Worm (Caenorhabditis elegans) whole organism, L1 larva: ENCODE results near the gene H35N09.2.

Source experiments
- C16A3.4 ChIP-seq: fragments of 150-350 bp; optimal IDR thresholded peaks from 2 replicates; lab custom pipeline; 2014; ENCODE audit warnings: missing biosample characterization, missing genetic modification characterization
- F16B12.6 ChIP-seq: fragments of 150-350 bp; optimal IDR thresholded peaks from 2 replicates; lab custom pipeline; 2014; ENCODE audit warnings: missing biosample characterization, missing genetic modification characterization
- aha-1 ChIP-seq: fragments of 150-350 bp; optimal IDR thresholded peaks from 2 replicates; lab custom pipeline; 2014; ENCODE audit warnings: missing biosample characterization, missing genetic modification characterization
- aly-2 ChIP-seq: fragments of 150-350 bp; optimal IDR thresholded peaks from 2 replicates; lab custom pipeline; 2014; ENCODE audit warnings: missing biosample characterization, missing genetic modification characterization
- blmp-1 ChIP-seq: fragments of 150-350 bp; optimal IDR thresholded peaks from 2 replicates; lab custom pipeline; 2014; ENCODE audit warnings: missing biosample characterization, missing genetic modification characterization
- ceh-63 ChIP-seq: fragments of 200-800 bp; sonication (Bioruptor generic); optimal IDR thresholded peaks from 2 replicates; lab custom pipeline; 2018; ENCODE audit warnings: mild to moderate bottlenecking, missing genetic modification characterization, missing compliant biosample characterization
- ceh-82 ChIP-seq, 3 experiments: fragments of 150-350 bp in 1 of 3; sonication (generic microtip) in 2 of 3; optimal IDR thresholded peaks; 2 replicates each; lab custom pipeline; 2014 to 2017; ENCODE audit warnings: missing biosample characterization in 3 of 3, missing genetic modification characterization in 3 of 3
- ceh-88 ChIP-seq: fragments of 200-800 bp; sonication (Bioruptor generic); IDR thresholded peaks from 2 replicates; pipeline ENCODE4 v1.3.6; 2022; ENCODE audit warnings: missing genetic modification characterization, missing compliant biosample characterization
- dsc-1 ChIP-seq: sonication (generic microtip); optimal IDR thresholded peaks from 2 replicates; lab custom pipeline; 2016; ENCODE audit warnings: mild to moderate bottlenecking, missing genetic modification characterization, missing compliant biosample characterization
- efl-1 ChIP-seq, 4 experiments: fragments of 150-350 bp; optimal IDR thresholded peaks in 3 of 4; peaks in 1 of 4; 1 replicate in 1 of 4; 2 replicates in 3 of 4; lab custom pipeline; 2014; ENCODE audit warnings: missing biosample characterization in 2 of 4, missing genetic modification characterization in 2 of 4, missing genetic modification reagents in 2 of 4
- elt-2 ChIP-seq: sonication (generic microtip); optimal IDR thresholded peaks from 2 replicates; lab custom pipeline; 2016; ENCODE audit warnings: missing genetic modification characterization, mild to moderate bottlenecking, inconsistent platforms, missing compliant biosample characterization, missing genetic modification reagents
- elt-3 ChIP-seq, 6 experiments: fragments of 150-350 bp in 1 of 6; sonication (generic microtip); optimal IDR thresholded peaks; 2 replicates each; lab custom pipeline; 2017 to 2018; ENCODE audit warnings: missing biosample characterization in 6 of 6, missing genetic modification characterization in 6 of 6, inconsistent platforms in 1 of 6
- ets-5 ChIP-seq: fragments of 200-800 bp; sonication (Bioruptor generic); IDR thresholded peaks from 2 replicates; pipeline ENCODE4 v1.3.6; 2022; ENCODE audit warnings: missing genetic modification characterization, missing compliant biosample characterization
- grh-1 ChIP-seq: fragments of 200-800 bp; sonication (Bioruptor generic); IDR thresholded peaks from 2 replicates; pipeline ENCODE4 v1.3.6; 2022; ENCODE audit warnings: missing genetic modification reagents, missing genetic modification characterization, missing compliant biosample characterization
- lin-14 ChIP-seq: fragments of 200-800 bp; sonication (Bioruptor generic); optimal IDR thresholded peaks from 2 replicates; lab custom pipeline; 2018; ENCODE audit warnings: mild to moderate bottlenecking, missing genetic modification characterization, moderate library complexity, missing compliant biosample characterization
- lin-15B ChIP-seq: fragments of 150-350 bp; sonication (generic microtip); optimal IDR thresholded peaks from 3 replicates; lab custom pipeline; 2014; ENCODE audit warnings: missing biosample characterization, missing genetic modification characterization
- lin-35 ChIP-seq, 2 experiments: fragments of 150-350 bp; optimal IDR thresholded peaks; 2 replicates each; lab custom pipeline; 2014; ENCODE audit warnings: missing biosample characterization in 2 of 2, missing genetic modification characterization in 2 of 2, missing genetic modification reagents in 2 of 2
- lsy-2 ChIP-seq, 2 experiments: fragments of 150-350 bp; optimal IDR thresholded peaks; 2 replicates each; lab custom pipeline; 2014; ENCODE audit warnings: missing biosample characterization in 2 of 2, missing genetic modification characterization in 2 of 2
- nhr-11 ChIP-seq: fragments of 150-350 bp; optimal IDR thresholded peaks from 2 replicates; lab custom pipeline; 2014; ENCODE audit warnings: missing biosample characterization, missing genetic modification characterization
- nhr-20 ChIP-seq: sonication (generic microtip); optimal IDR thresholded peaks from 2 replicates; lab custom pipeline; 2016; ENCODE audit warnings: mild to moderate bottlenecking, missing genetic modification characterization, missing compliant biosample characterization
- nhr-71 ChIP-seq: sonication (generic microtip); optimal IDR thresholded peaks from 2 replicates; lab custom pipeline; 2016; ENCODE audit warnings: mild to moderate bottlenecking, missing genetic modification characterization, moderate library complexity, missing compliant biosample characterization
- nhr-85 ChIP-seq: sonication (generic microtip); peaks from one replicate; lab custom pipeline; 2016; ENCODE audit warnings: missing genetic modification characterization, inconsistent platforms, missing compliant biosample characterization
- nhr-90 ChIP-seq: sonication (generic microtip); optimal IDR thresholded peaks from 2 replicates; lab custom pipeline; 2016; ENCODE audit warnings: mild to moderate bottlenecking, missing genetic modification characterization, missing compliant biosample characterization; ENCODE audit not compliant: poor library complexity
- rnt-1 ChIP-seq: sonication (generic microtip); optimal IDR thresholded peaks from 2 replicates; lab custom pipeline; 2016; ENCODE audit warnings: mild to moderate bottlenecking, missing genetic modification characterization, moderate library complexity, missing compliant biosample characterization
- snu-23 ChIP-seq: sonication (generic microtip); optimal IDR thresholded peaks from 2 replicates; lab custom pipeline; 2016; ENCODE audit warnings: missing genetic modification characterization, missing compliant biosample characterization
- sox-4 ChIP-seq: sonication (generic microtip); optimal IDR thresholded peaks from 2 replicates; lab custom pipeline; 2016; ENCODE audit warnings: missing genetic modification characterization, missing compliant biosample characterization
- sptf-1 ChIP-seq: fragments of 150-350 bp; optimal IDR thresholded peaks from 2 replicates; lab custom pipeline; 2014; ENCODE audit warnings: missing biosample characterization, missing genetic modification characterization
- swsn-7 ChIP-seq: sonication (generic microtip); optimal IDR thresholded peaks from 2 replicates; lab custom pipeline; 2016; ENCODE audit warnings: missing genetic modification characterization, missing compliant biosample characterization
- unc-30 ChIP-seq: sonication (generic microtip); optimal IDR thresholded peaks from 2 replicates; lab custom pipeline; 2017; ENCODE audit warnings: missing biosample characterization, missing genetic modification characterization
- xbp-1 ChIP-seq: sonication (generic microtip); optimal IDR thresholded peaks from 2 replicates; lab custom pipeline; 2016; ENCODE audit warnings: missing genetic modification characterization, missing compliant biosample characterization
- zip-4 ChIP-seq: fragments of 200-800 bp; sonication (Bioruptor generic); optimal IDR thresholded peaks from 2 replicates; lab custom pipeline; 2018; ENCODE audit warnings: mild to moderate bottlenecking, missing genetic modification characterization, moderate library complexity, missing compliant biosample characterization
- ztf-4 ChIP-seq: fragments of 150-350 bp; optimal IDR thresholded peaks from 2 replicates; lab custom pipeline; 2014; ENCODE audit warnings: missing biosample characterization, missing genetic modification characterization

H35N09.2 gene

DNA sequence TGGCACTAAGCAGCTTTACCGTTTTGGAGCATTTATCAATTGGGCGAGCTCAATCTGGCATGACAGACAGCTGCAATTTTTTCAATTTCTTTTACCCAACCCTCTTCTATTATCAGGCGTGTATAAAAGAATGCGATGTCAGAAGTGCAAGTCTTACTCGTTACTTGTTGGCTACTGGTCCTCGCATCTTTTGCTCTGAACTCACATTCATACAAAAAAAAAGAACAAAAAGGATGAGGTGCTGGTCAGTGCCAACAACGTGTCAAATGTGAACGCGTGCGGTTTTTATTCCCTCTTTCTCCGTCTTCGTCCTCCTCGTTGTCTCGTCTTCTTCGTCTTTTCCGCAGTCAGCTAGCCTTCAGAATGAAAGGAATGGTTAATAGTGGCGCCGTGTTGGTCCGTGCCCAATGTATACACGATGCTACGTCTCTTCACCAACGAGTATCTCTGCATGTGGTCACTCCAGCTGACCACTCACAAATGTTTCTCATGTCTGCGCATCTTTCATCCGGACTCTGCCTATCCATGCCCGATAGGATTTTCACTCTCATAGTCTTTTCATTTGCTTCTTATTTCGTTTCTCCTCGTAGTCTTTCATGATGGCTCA is 38.9 kb downstream of the H35N09.2 start:
- TF ChIP-seq snu-23 (GFP tag; lab: Kevin White, UChicago): peak; percentile 1
- TF ChIP-seq nhr-11: no peak
- no peak for TF ChIP-seq nhr-71 (tag; lab: Kevin White, UChicago)
- TF ChIP-seq blmp-1: peak; percentile 89
- no peak for TF ChIP-seq unc-30 (tag; lab: Kevin White, UChicago)
- no peak for TF ChIP-seq sox-4 (tag; lab: Kevin White, UChicago)
- peak; percentile 15 for TF ChIP-seq ztf-4 (tag; lab: Kevin White, UChicago)
- no peak for TF ChIP-seq nhr-90 (tag; lab: Kevin White, UChicago)
- TF ChIP-seq efl-1 (optimal IDR thresholded peaks at IDR 0.05; lab: Kevin White, UChicago): no peak
- no peak for TF ChIP-seq efl-1 (GFP tag; optimal IDR thresholded peaks at IDR 0.05 in 1 of 2; lab: Kevin White, UChicago)
- TF ChIP-seq ceh-82 (tag; optimal IDR thresholded peaks at IDR 0.05; lab: Kevin White, UChicago): peak in 1 of 3 experiments; percentile 6
- TF ChIP-seq lin-14: peak; percentile 56

DNA sequence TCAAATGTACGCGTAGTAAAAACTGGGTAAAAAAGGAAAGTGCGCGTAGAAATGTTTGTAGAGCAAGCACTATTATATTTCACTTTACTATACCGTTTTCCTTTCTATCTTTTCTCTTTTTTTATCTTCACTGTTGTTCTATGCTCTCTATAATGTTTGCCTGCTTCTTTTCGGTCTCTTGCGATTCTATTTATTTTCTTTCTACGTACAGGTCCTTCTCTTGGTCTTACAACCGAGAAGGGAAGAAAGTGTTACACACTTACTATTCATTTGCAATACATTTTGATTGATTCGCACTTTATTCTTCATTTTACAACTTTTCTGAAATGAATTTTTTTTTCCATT is 40.4 kb downstream of the H35N09.2 start:
- TF ChIP-seq blmp-1 (peak; percentile 80), rnt-1 (tag; lab: Kevin White, UChicago) (peak; percentile 1), sox-4 (tag; lab: Kevin White, UChicago) (no peak), lin-14 (peak; percentile 27), sptf-1 (tag; lab: Kevin White, UChicago) (no peak), nhr-20 (peak; percentile 17), lin-35 (GFP tag; optimal IDR thresholded peaks at IDR 0.05; lab: Kevin White, UChicago) (peak in 1 of 2 experiments; percentile 0), nhr-85 (peak; percentile 24)

- TF ChIP-seq efl-1 (optimal IDR thresholded peaks at IDR 0.05; lab: Kevin White, UChicago) (no peak), efl-1 (GFP tag; optimal IDR thresholded peaks at IDR 0.05 in 1 of 2; lab: Kevin White, UChicago) (no peak), nhr-11 (no peak), lin-14 (peak; percentile 23), nhr-20 (peak; percentile 18), elt-2 (tag; lab: Kevin White, UChicago) (peak; percentile 26), xbp-1 (tag; lab: Kevin White, UChicago) (no peak), ceh-63 (GFP tag; lab: Kevin White, UChicago) (no peak), nhr-85 (peak; percentile 47), C16A3.4 (tag; lab: Kevin White, UChicago) (no peak), elt-3 (tag; optimal IDR thresholded peaks at IDR 0.05; lab: Kevin White, UChicago) (peak in 1 of 6 experiments; percentile 36), aha-1 (tag; lab: Kevin White, UChicago) (no peak), dsc-1 (peak; percentile 60), F16B12.6 (tag; lab: Kevin White, UChicago) (no peak), grh-1 (GFP tag; lab: Robert Waterston, UW) (no peak)
These were observed 41.0 kb downstream of the H35N09.2 start for ce11 chrX:8563663-8564450.

DNA sequence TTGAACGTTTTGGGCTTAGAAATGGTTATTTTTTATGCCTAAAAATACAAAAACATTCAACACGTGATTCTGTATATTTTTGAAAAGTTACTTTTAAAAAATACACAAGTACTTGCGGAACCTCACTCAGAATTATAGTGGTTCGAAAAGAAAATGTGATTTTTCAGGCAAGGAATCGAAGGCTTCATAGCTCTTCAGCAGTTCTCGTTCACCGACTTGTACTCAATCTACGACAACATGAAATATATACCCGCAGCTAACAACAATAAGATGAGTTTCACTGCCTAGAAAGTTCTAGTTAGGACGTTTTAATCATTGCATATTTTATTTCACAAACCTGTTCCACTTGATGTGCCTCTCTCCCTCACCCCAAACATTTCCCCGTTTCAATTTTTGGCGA is 42.3 kb downstream of the H35N09.2 start:
- TF ChIP-seq aly-2 (tag; lab: Kevin White, UChicago) (no peak), aha-1 (tag; lab: Kevin White, UChicago) (no peak), lsy-2 (tag; optimal IDR thresholded peaks at IDR 0.05; lab: Kevin White, UChicago) (no peak), swsn-7 (tag; lab: Kevin White, UChicago) (no peak), lin-15B (no peak), ets-5 (GFP tag; lab: Robert Waterston, UW) (no peak), zip-4 (GFP tag; lab: Kevin White, UChicago) (no peak), ceh-88 (GFP tag; lab: Robert Waterston, UW) (no peak)
